Fruit fly (Drosophila melanogaster) whole organism, embryonic: ENCODE data around the gene CG4607.

Source experiments
- Aef1 ChIP-seq: fragments of 200-800 bp; sonication (Bioruptor generic); IDR thresholded peaks from 3 replicates; pipeline ENCODE4 v1.3.6; 2022; ENCODE audit warnings: missing biosample characterization, missing genetic modification characterization
- Antp ChIP-seq: fragments of 200-800 bp; sonication (Bioruptor generic); optimal IDR thresholded peaks from 3 replicates; lab custom pipeline; 2016; ENCODE audit warnings: missing biosample characterization, missing genetic modification characterization
- CG11247 ChIP-seq: fragments of 200-800 bp; sonication (Bioruptor generic); IDR thresholded peaks from 2 replicates; pipeline ENCODE4 v1.3.6; 2022; ENCODE audit warnings: missing biosample characterization, missing genetic modification characterization
- CG11504 ChIP-seq: fragments of 200-800 bp; sonication (Bioruptor generic); optimal IDR thresholded peaks from 3 replicates; lab custom pipeline; 2019; ENCODE audit warnings: missing biosample characterization, mild to moderate bottlenecking, missing genetic modification characterization, moderate library complexity
- CG12071 ChIP-seq: fragments of 200-800 bp; sonication (Bioruptor generic); optimal IDR thresholded peaks from 3 replicates; lab custom pipeline; 2018; ENCODE audit warnings: missing biosample characterization, mild to moderate bottlenecking, missing genetic modification characterization
- CG12104 ChIP-seq: fragments of 200-800 bp; sonication (Bioruptor generic); optimal IDR thresholded peaks from 3 replicates; lab custom pipeline; 2016; ENCODE audit warnings: missing biosample characterization, missing genetic modification characterization
- CG13424 ChIP-seq: fragments of 200-800 bp; sonication (Bioruptor generic); optimal IDR thresholded peaks from 2 replicates; lab custom pipeline; 2019; ENCODE audit warnings: missing biosample characterization, mild to moderate bottlenecking, missing genetic modification characterization, moderate library complexity
- CG17328 ChIP-seq: fragments of 200-800 bp; sonication (Bioruptor generic); IDR thresholded peaks from 2 replicates; pipeline ENCODE4 v1.3.6; 2022; ENCODE audit warnings: missing biosample characterization, missing genetic modification characterization
- CG18262 ChIP-seq: fragments of 200-800 bp; optimal IDR thresholded peaks from 3 replicates; lab custom pipeline; 2019; ENCODE audit warnings: missing biosample characterization, mild to moderate bottlenecking, missing genetic modification characterization, moderate library complexity
- CG18599 ChIP-seq: fragments of 200-800 bp; sonication (Bioruptor generic); optimal IDR thresholded peaks from 3 replicates; lab custom pipeline; 2017; ENCODE audit warnings: missing biosample characterization, missing genetic modification characterization, mild to moderate bottlenecking, moderate library complexity, missing genetic modification reagents
- CG43689 ChIP-seq: fragments of 200-800 bp; sonication (Bioruptor generic); IDR thresholded peaks from 2 replicates; pipeline ENCODE4 v1.3.6; 2022; ENCODE audit warnings: missing biosample characterization, missing genetic modification characterization
- CG4424 ChIP-seq: fragments of 200-800 bp; sonication (Bioruptor generic); optimal IDR thresholded peaks from 3 replicates; lab custom pipeline; 2016; ENCODE audit warnings: missing biosample characterization, missing genetic modification characterization
- CG4820 ChIP-seq: fragments of 200-800 bp; sonication (Bioruptor generic); optimal IDR thresholded peaks from 3 replicates; lab custom pipeline; 2016; ENCODE audit warnings: missing biosample characterization, missing genetic modification characterization
- CG8290 ChIP-seq, 3 experiments: fragments of 200-800 bp; sonication (Bioruptor generic); optimal IDR thresholded peaks; 2 replicates each; lab custom pipeline; 2016 to 2019; ENCODE audit warnings: missing biosample characterization in 3 of 3, missing genetic modification characterization in 3 of 3, mild to moderate bottlenecking in 2 of 3, moderate library complexity in 1 of 3
- CG9437 ChIP-seq: fragments of 200-800 bp; sonication (Bioruptor generic); optimal IDR thresholded peaks from 2 replicates; lab custom pipeline; 2018; ENCODE audit warnings: missing biosample characterization, mild to moderate bottlenecking, missing genetic modification characterization
- CG9727 ChIP-seq: fragments of 200-800 bp; sonication (Bioruptor generic); optimal IDR thresholded peaks from 3 replicates; lab custom pipeline; 2017; ENCODE audit warnings: missing biosample characterization, mild to moderate bottlenecking, missing genetic modification characterization
- D ChIP-seq, 2 experiments: fragments of 200-800 bp in 1 of 2; fragments of >200 bp in 1 of 2; sonication (Bioruptor generic) in 1 of 2; optimal IDR thresholded peaks; 2 replicates in 1 of 2; 3 replicates in 1 of 2; lab custom pipeline; 2017; ENCODE audit warnings: mild to moderate bottlenecking in 1 of 2, missing biosample characterization in 1 of 2, missing genetic modification characterization in 1 of 2, missing genetic modification reagents in 1 of 2
- Dbx ChIP-seq: fragments of 200-800 bp; sonication (Bioruptor generic); IDR thresholded peaks from 3 replicates; pipeline ENCODE4 v1.3.6; 2022; ENCODE audit warnings: missing biosample characterization, missing genetic modification characterization
- E2f1 ChIP-seq: fragments of 200-800 bp; sonication (Bioruptor generic); IDR thresholded peaks from 2 replicates; pipeline ENCODE4 v1.3.6; 2022; ENCODE audit warnings: missing biosample characterization, missing genetic modification characterization
- E2f2 ChIP-seq: fragments of 200-800 bp; sonication (Bioruptor generic); IDR thresholded peaks from 2 replicates; pipeline ENCODE4 v1.3.6; 2022; ENCODE audit warnings: missing biosample characterization, missing genetic modification characterization
- Fer1 ChIP-seq: fragments of 200-800 bp; sonication (Bioruptor generic); optimal IDR thresholded peaks from 2 replicates; lab custom pipeline; 2017; ENCODE audit warnings: missing biosample characterization, mild to moderate bottlenecking, missing genetic modification characterization
- Hmr ChIP-seq: fragments of 200-800 bp; sonication (Bioruptor generic); optimal IDR thresholded peaks from 3 replicates; lab custom pipeline; 2017; ENCODE audit warnings: mild to moderate bottlenecking, missing biosample characterization, missing genetic modification reagents, missing genetic modification characterization
- Hr3 ChIP-seq: fragments of 200-800 bp; sonication (Bioruptor generic); optimal IDR thresholded peaks from 3 replicates; lab custom pipeline; 2016; ENCODE audit warnings: missing biosample characterization, missing genetic modification characterization
- Lpt ChIP-seq: fragments of >200 bp; optimal IDR thresholded peaks from 2 replicates; lab custom pipeline; 2018; ENCODE audit warnings: missing biosample characterization, missing genetic modification characterization
- MBD-R2 ChIP-seq: fragments of 200-800 bp; sonication (Bioruptor generic); IDR thresholded peaks from 2 replicates; pipeline ENCODE4 v1.3.6; 2022; ENCODE audit warnings: missing biosample characterization, missing genetic modification characterization
- Myb ChIP-seq: fragments of 200-800 bp; sonication (Bioruptor generic); optimal IDR thresholded peaks from 2 replicates; lab custom pipeline; 2016; ENCODE audit warnings: missing biosample characterization, missing genetic modification characterization
- NC2α ChIP-seq: fragments of 200-800 bp; sonication (Bioruptor generic); optimal IDR thresholded peaks from 2 replicates; lab custom pipeline; 2016; ENCODE audit warnings: missing biosample characterization, missing genetic modification characterization
- NC2β ChIP-seq: fragments of 200-800 bp; sonication (Bioruptor generic); optimal IDR thresholded peaks from 2 replicates; lab custom pipeline; 2016; ENCODE audit warnings: missing biosample characterization, missing genetic modification characterization
- Rx ChIP-seq: fragments of 200-800 bp; sonication (Bioruptor generic); IDR thresholded peaks from 2 replicates; pipeline ENCODE4 v1.3.6; 2022; ENCODE audit warnings: missing biosample characterization, missing genetic modification characterization
- Trl ChIP-seq, 3 experiments: fragments of >200 bp in 2 of 3; fragments of 200-800 bp in 1 of 3; sonication (Bioruptor generic) in 1 of 3; optimal IDR thresholded peaks; 2 replicates in 1 of 3; 3 replicates in 2 of 3; lab custom pipeline; 2016 to 2017; ENCODE audit warnings: missing biosample characterization in 1 of 3, missing genetic modification characterization in 1 of 3
- ac ChIP-seq: fragments of 200-800 bp; sonication (Bioruptor generic); optimal IDR thresholded peaks from 3 replicates; lab custom pipeline; 2017; ENCODE audit warnings: missing biosample characterization, mild to moderate bottlenecking, missing genetic modification characterization
- bab2 ChIP-seq: fragments of 200-800 bp; sonication (Bioruptor generic); optimal IDR thresholded peaks from 2 replicates; lab custom pipeline; 2016; ENCODE audit warnings: missing biosample characterization, missing genetic modification characterization
- corto ChIP-seq: fragments of 200-800 bp; sonication (Bioruptor generic); optimal IDR thresholded peaks from 2 replicates; lab custom pipeline; 2016; ENCODE audit warnings: missing biosample characterization, mild to moderate bottlenecking, missing genetic modification characterization, moderate library complexity
- dpn ChIP-seq, 2 experiments: fragments of 200-800 bp; sonication (Bioruptor generic); optimal IDR thresholded peaks; 3 replicates each; lab custom pipeline; 2016; ENCODE audit warnings: missing biosample characterization in 2 of 2, missing genetic modification characterization in 2 of 2
- gce ChIP-seq: fragments of 200-800 bp; sonication (Bioruptor generic); IDR thresholded peaks from 3 replicates; pipeline ENCODE4 v1.3.6; 2022; ENCODE audit warnings: missing biosample characterization, missing genetic modification characterization
- pan ChIP-seq, 4 experiments: fragments of >200 bp in 3 of 4; fragments of 200-800 bp in 1 of 4; sonication (Bioruptor generic) in 1 of 4; optimal IDR thresholded peaks in 3 of 4; IDR thresholded peaks in 1 of 4; 2 replicates each; pipeline versions ENCODE4 v1.3.6 to Lab custom; 2017 to 2022; ENCODE audit warnings: missing biosample characterization in 2 of 4, missing genetic modification characterization in 2 of 4, mixed read lengths in 1 of 4
- pros ChIP-seq: fragments of 200-800 bp; sonication (Bioruptor generic); optimal IDR thresholded peaks from 3 replicates; lab custom pipeline; 2019; ENCODE audit warnings: missing biosample characterization, mild to moderate bottlenecking, missing genetic modification characterization, moderate library complexity
- row ChIP-seq: fragments of 200-800 bp; sonication (Bioruptor generic); IDR thresholded peaks from 3 replicates; pipeline ENCODE4 v1.3.6; 2022; ENCODE audit warnings: missing biosample characterization, missing genetic modification characterization
- slou ChIP-seq: fragments of 200-800 bp; sonication (Bioruptor generic); optimal IDR thresholded peaks from 3 replicates; lab custom pipeline; 2016; ENCODE audit warnings: missing biosample characterization, missing genetic modification characterization
- sob ChIP-seq: fragments of 200-800 bp; sonication (Bioruptor generic); IDR thresholded peaks from 2 replicates; pipeline ENCODE4 v1.3.6; 2022; ENCODE audit warnings: missing biosample characterization, missing genetic modification characterization
- ttk ChIP-seq: fragments of 200-800 bp; sonication (Bioruptor generic); IDR thresholded peaks from 2 replicates; pipeline ENCODE4 v2.1.2; 2022; ENCODE audit warnings: missing biosample characterization, missing genetic modification characterization

Gene CG4607

dm6 chrX:7120168-7120567, 51.0 kb downstream of the CG4607 start (continued):
- TF ChIP-seq Dbx (GFP tag; lab: Robert Waterston, UW) (0 out of 3 replicates have a peak, but pooled peaks have one; percentile 18), pan (optimal IDR thresholded peaks at IDR 0.05; lab: Kevin White, UChicago) (no peak), pan (GFP tag; optimal IDR thresholded peaks at IDR 0.05 in 1 of 2, IDR thresholded peaks at IDR 0.05 in 1 of 2) (peak in 1 of 2 experiments; percentile 22), CG11247 (GFP tag; lab: Robert Waterston, UW) (no peak), CG11504 (tag; lab: Kevin White, UChicago) (peak; percentile 35), CG43689 (GFP tag; lab: Robert Waterston, UW) (no peak), row (GFP tag; lab: Robert Waterston, UW) (peak; percentile 52), Myb (GFP tag; lab: Kevin White, UChicago) (no peak), E2f1 (no peak), Hr3 (GFP tag; lab: Kevin White, UChicago) (no peak), NC2β (GFP tag; lab: Kevin White, UChicago) (no peak), E2f2 (GFP tag; lab: Robert Waterston, UW) (no peak), sob (GFP tag; lab: Robert Waterston, UW) (0 out of 2 replicates have a peak, but pooled peaks have one; percentile 31), pros (GFP tag; lab: Kevin White, UChicago) (no peak), CG9727 (peak; percentile 22), CG13424 (tag; lab: Kevin White, UChicago) (peak; percentile 3), Antp (GFP tag; lab: Kevin White, UChicago) (peak; percentile 25), CG18599 (GFP tag; lab: Kevin White, UChicago) (peak; percentile 64), CG9437 (GFP tag; lab: Kevin White, UChicago) (no peak), CG12071 (GFP tag; lab: Kevin White, UChicago) (peak; percentile 2), CG17328 (GFP tag; lab: Robert Waterston, UW) (0 out of 2 replicates have a peak, but pooled peaks have one; percentile 23), dpn (GFP tag; optimal IDR thresholded peaks at IDR 0.05; lab: Kevin White, UChicago) (peak in 1 of 2 experiments; percentile 8), Fer1 (GFP tag; lab: Kevin White, UChicago) (peak; percentile 4), slou (GFP tag; lab: Kevin White, UChicago) (no peak), MBD-R2 (no peak), Aef1 (no peak), CG18262 (tag; lab: Kevin White, UChicago) (no peak), ttk (GFP tag; lab: Robert Waterston, UW) (0 out of 2 replicates have a peak, but pooled peaks have one; percentile 28), Rx (GFP tag; lab: Robert Waterston, UW) (0 out of 2 replicates have a peak, but pooled peaks have one; percentile 18), Trl (optimal IDR thresholded peaks at IDR 0.05; lab: Kevin White, UChicago) (no peak), Trl (GFP tag; optimal IDR thresholded peaks at IDR 0.05; lab: Kevin White, UChicago) (no peak), ac (GFP tag; lab: Kevin White, UChicago) (no peak), CG12104 (GFP tag; lab: Kevin White, UChicago) (no peak), CG4424 (peak; percentile 12), CG4820 (GFP tag; lab: Kevin White, UChicago) (peak; percentile 6), corto (GFP tag; lab: Kevin White, UChicago) (no peak), Lpt (GFP tag; lab: Kevin White, UChicago) (no peak), bab2 (GFP tag; lab: Kevin White, UChicago) (peak; percentile 18), CG8290 (GFP tag; optimal IDR thresholded peaks at IDR 0.05; lab: Kevin White, UChicago) (no peak), CG8290 (tag; optimal IDR thresholded peaks at IDR 0.05; lab: Kevin White, UChicago) (peak in 1 of 2 experiments; percentile 39), gce (GFP tag; lab: Robert Waterston, UW) (no peak), D (optimal IDR thresholded peaks at IDR 0.05; lab: Kevin White, UChicago) (no peak), D (GFP tag; optimal IDR thresholded peaks at IDR 0.05; lab: Kevin White, UChicago) (no peak), NC2α (GFP tag; lab: Kevin White, UChicago) (no peak), Hmr (GFP tag; lab: Kevin White, UChicago) (peak; percentile 36)
